Worm (Caenorhabditis elegans) whole organism, late embryonic: ENCODE results near the gene mig-13.

ENCODE experiments used
- K09A11.1 ChIP-seq: sonication (generic microtip); optimal IDR thresholded peaks from 2 replicates; lab custom pipeline; 2017; ENCODE audit warnings: antibody characterized with exemption, mild to moderate bottlenecking, missing genetic modification characterization, missing compliant biosample characterization; ENCODE audit not compliant: insufficient read depth
- ceh-45 ChIP-seq: fragments of 200-800 bp; sonication (Bioruptor generic); IDR thresholded peaks from 2 replicates; pipeline ENCODE4 v1.3.6; 2022; ENCODE audit warnings: missing genetic modification reagents, missing genetic modification characterization, missing compliant biosample characterization

DNA sequence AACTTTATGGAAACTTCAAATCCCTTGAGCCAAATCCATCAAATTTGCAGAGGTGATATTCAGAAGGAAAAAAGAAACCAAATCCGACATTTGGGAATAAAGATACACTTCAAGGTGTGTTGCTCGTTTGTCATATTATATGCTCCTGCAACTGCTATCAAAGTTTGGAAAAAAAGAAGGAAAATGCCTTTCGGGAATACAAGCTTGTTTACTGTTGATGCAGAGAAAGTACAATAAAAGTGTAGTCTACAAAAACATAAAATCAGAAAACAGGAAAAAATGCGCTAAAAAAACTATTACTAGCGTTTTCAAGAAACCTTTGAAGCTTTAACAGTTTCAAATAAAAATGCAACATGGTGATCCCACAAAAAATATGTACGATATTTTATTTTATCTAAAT lies 9.3 kb downstream of the mig-13 start:
- TF ChIP-seq ceh-45 = no peak
- TF ChIP-seq K09A11.1 (tag; lab: Kevin White, UChicago) = no peak
